Fruit fly (Drosophila melanogaster): ENCODE results near the gene Gr64c.

Gr64c gene

dm6 chr3L:4016754-4017153 is 11.7 kb upstream of the Gr64c start (continued):
- TF ChIP-seq zen2 (GFP tag; IDR thresholded peaks at IDR 0.05; ENCODE audit: partially characterized antibody) (no peak), E2f2 (GFP tag; IDR thresholded peaks at IDR 0.05) (peak; percentile 18; the same call in 1 of the 2 replicates), CG1792 (GFP tag; optimal IDR thresholded peaks at IDR 0.05) (no peak), Ada2b (GFP tag; IDR thresholded peaks at IDR 0.05) (peak; percentile 61), shn (GFP tag; optimal IDR thresholded peaks at IDR 0.05) (peak; percentile 36), CG11695 (GFP tag; IDR thresholded peaks at IDR 0.05) (peak; percentile 56; the same call in 2 of the 3 replicates), hkb (optimal IDR thresholded peaks at IDR 0.05) (no peak), hkb (GFP tag; IDR thresholded peaks at IDR 0.05) (peak; percentile 65), CG7745 (tag; optimal IDR thresholded peaks at IDR 0.05) (no peak), Dip2 (GFP tag; IDR thresholded peaks at IDR 0.05) (no peak), CG12299 (tag; optimal IDR thresholded peaks at IDR 0.05) (no peak), CG2678 (tag; optimal IDR thresholded peaks at IDR 0.05) (peak; percentile 59), CTCF (GFP tag; optimal IDR thresholded peaks at IDR 0.05) (no peak), CG6791 (GFP tag; IDR thresholded peaks at IDR 0.05; ENCODE audit: partially characterized antibody) (no peak), ewg (GFP tag; optimal IDR thresholded peaks at IDR 0.05) (peak; percentile 56), Oaz (GFP tag; IDR thresholded peaks at IDR 0.05) (no peak), row (GFP tag; IDR thresholded peaks at IDR 0.05) (peak; percentile 74), CG6854 (GFP tag; optimal IDR thresholded peaks at IDR 0.05) (no peak), Abd-B (GFP tag; optimal IDR thresholded peaks at IDR 0.05) (peak; percentile 70), CG4707 (GFP tag; optimal IDR thresholded peaks at IDR 0.05) (peak; percentile 63), CG6272 (GFP tag; IDR thresholded peaks at IDR 0.05) (peak; percentile 57), Dp (GFP tag; optimal IDR thresholded peaks at IDR 0.05) (no peak), CG18764 (GFP tag; optimal IDR thresholded peaks at IDR 0.05) (peak; percentile 58), CG10431 (GFP tag; optimal IDR thresholded peaks at IDR 0.05) (peak; percentile 22), CG17361 (GFP tag; IDR thresholded peaks at IDR 0.05) (peak; percentile 64), p53 (GFP tag; optimal IDR thresholded peaks at IDR 0.05) (peak; percentile 0), HHEX (GFP tag; optimal IDR thresholded peaks at IDR 0.05) (peak; percentile 35), vnd (GFP tag; IDR thresholded peaks at IDR 0.05; ENCODE audit: partially characterized antibody) (no peak), CG2875 (GFP tag; optimal IDR thresholded peaks at IDR 0.05) (peak; percentile 58), CG34224 (GFP tag; IDR thresholded peaks at IDR 0.05; ENCODE audit: partially characterized antibody) (no peak), bbx (GFP tag; IDR thresholded peaks at IDR 0.05; ENCODE audit: partially characterized antibody) (no peak), chif (GFP tag; optimal IDR thresholded peaks at IDR 0.05) (peak; percentile 19 to 85), eve (GFP tag; optimal IDR thresholded peaks at IDR 0.05) (no peak), fru (optimal IDR thresholded peaks at IDR 0.05) (no peak), her (GFP tag; optimal IDR thresholded peaks at IDR 0.05) (peak; percentile 12), tio (GFP tag; optimal IDR thresholded peaks at IDR 0.05) (peak; percentile 35), CG31388 (GFP tag; optimal IDR thresholded peaks at IDR 0.05) (peak; percentile 28), CG14860 (GFP tag; IDR thresholded peaks at IDR 0.05; ENCODE audit: partially characterized antibody) (no peak), CG10654 (GFP tag; optimal IDR thresholded peaks at IDR 0.05) (peak; percentile 61), Chrac-16 (GFP tag; optimal IDR thresholded peaks at IDR 0.05) (peak; percentile 75), CG11093 (GFP tag; IDR thresholded peaks at IDR 0.05) (peak; percentile 69; the same call in 1 of the 3 replicates), oc (tag; optimal IDR thresholded peaks at IDR 0.05) (no peak), amos (GFP tag; IDR thresholded peaks at IDR 0.05; ENCODE audit: partially characterized antibody) (no peak), CG10267 (tag; optimal IDR thresholded peaks at IDR 0.05) (peak; percentile 58), CG7271 (tag; optimal IDR thresholded peaks at IDR 0.05) (peak; percentile 70), zen (tag; optimal IDR thresholded peaks at IDR 0.05) (peak; percentile 85), cas (GFP tag; IDR thresholded peaks at IDR 0.05) (no peak), Bteb2 (GFP tag; optimal IDR thresholded peaks at IDR 0.05) (no peak), zfh1 (GFP tag; IDR thresholded peaks at IDR 0.05) (peak; percentile 90), schlank (tag; optimal IDR thresholded peaks at IDR 0.05) (no peak), Ravus (GFP tag; IDR thresholded peaks at IDR 0.05) (no peak), CG4820 (GFP tag; optimal IDR thresholded peaks at IDR 0.05) (peak; percentile 66)

All from whole organism, embryonic.